Worm (Caenorhabditis elegans) whole organism, young adult: ENCODE results near the gene C45B11.8.

Experiments used
- B0019.2 ChIP-seq: fragments of 200-800 bp; sonication (Bioruptor generic); conservative IDR thresholded peaks from 2 replicates; pipeline ENCODE4 v1.3.6; 2022; ENCODE audit warnings: missing genetic modification reagents, missing genetic modification characterization, missing compliant biosample characterization
- B0336.3 ChIP-seq: fragments of 200-800 bp; sonication (Bioruptor generic); IDR thresholded peaks from 2 replicates; pipeline ENCODE4 v1.3.6; 2022; ENCODE audit warnings: missing genetic modification characterization, missing compliant biosample characterization
- K11D2.4 ChIP-seq: fragments of 200-800 bp; sonication (Bioruptor generic); IDR thresholded peaks from 2 replicates; pipeline ENCODE4 v1.3.6; 2022; ENCODE audit warnings: missing genetic modification reagents, missing genetic modification characterization, missing compliant biosample characterization
- Y56A3A.18 ChIP-seq: fragments of 200-800 bp; sonication (Bioruptor generic); IDR thresholded peaks from 2 replicates; pipeline ENCODE4 v1.3.6; 2022; ENCODE audit warnings: missing genetic modification reagents, missing genetic modification characterization, missing compliant biosample characterization
- ZK185.1 ChIP-seq: sonication (generic microtip); optimal IDR thresholded peaks from 2 replicates; lab custom pipeline; 2016; ENCODE audit warnings: mild to moderate bottlenecking, missing genetic modification characterization, missing compliant biosample characterization; ENCODE audit not compliant: poor library complexity, severe bottlenecking
- bed-1 ChIP-seq: fragments of 200-800 bp; sonication (Bioruptor generic); IDR thresholded peaks from 2 replicates; pipeline ENCODE4 v1.3.6; 2022; ENCODE audit warnings: missing genetic modification reagents, missing genetic modification characterization, missing compliant biosample characterization
- bed-2 ChIP-seq: fragments of 200-800 bp; sonication (Bioruptor generic); IDR thresholded peaks from 2 replicates; pipeline ENCODE4 v1.3.6; 2022; ENCODE audit warnings: missing genetic modification reagents, missing genetic modification characterization, missing compliant biosample characterization
- ccch-3 ChIP-seq: fragments of 200-800 bp; sonication (Bioruptor generic); optimal IDR thresholded peaks from 2 replicates; lab custom pipeline; 2018; ENCODE audit warnings: mild to moderate bottlenecking, missing genetic modification characterization, missing compliant biosample characterization
- ceh-100 ChIP-seq: fragments of 200-800 bp; sonication (Bioruptor generic); IDR thresholded peaks from 2 replicates; pipeline ENCODE4 v1.3.6; 2022; ENCODE audit warnings: missing genetic modification reagents, missing genetic modification characterization, missing compliant biosample characterization
- ceh-79 ChIP-seq: sonication (generic microtip); optimal IDR thresholded peaks from 2 replicates; lab custom pipeline; 2017; ENCODE audit warnings: mild to moderate bottlenecking, missing genetic modification characterization, missing compliant biosample characterization
- ekl-4 ChIP-seq: fragments of 200-800 bp; sonication (Bioruptor generic); IDR thresholded peaks from 2 replicates; pipeline ENCODE4 v1.3.6; 2022; ENCODE audit warnings: missing genetic modification reagents, missing genetic modification characterization, missing compliant biosample characterization
- fkh-3 ChIP-seq: sonication (generic microtip); optimal IDR thresholded peaks from 2 replicates; lab custom pipeline; 2016; ENCODE audit warnings: mild to moderate bottlenecking, missing genetic modification characterization, missing compliant biosample characterization
- hrde-1 ChIP-seq: sonication (generic microtip); optimal IDR thresholded peaks from 2 replicates; lab custom pipeline; 2016; ENCODE audit warnings: missing genetic modification characterization, mild to moderate bottlenecking, missing compliant biosample characterization, moderate library complexity, missing genotype, missing genetic modification reagents, borderline replicate concordance
- let-607 ChIP-seq, 2 experiments: fragments of 200-800 bp in 1 of 2; sonication (Bioruptor generic) in 1 of 2; sonication (generic microtip) in 1 of 2; optimal IDR thresholded peaks; 2 replicates each; lab custom pipeline; 2016 to 2018; ENCODE audit warnings: mild to moderate bottlenecking in 2 of 2, missing compliant biosample characterization in 2 of 2, missing genetic modification characterization in 2 of 2, moderate library complexity in 2 of 2, missing genotype in 1 of 2
- lin-26 ChIP-seq: fragments of 200-800 bp; sonication (Bioruptor generic); IDR thresholded peaks from 2 replicates; pipeline ENCODE4 v1.3.6; 2022; ENCODE audit warnings: missing genetic modification reagents, missing genetic modification characterization, missing compliant biosample characterization
- lir-1 ChIP-seq: fragments of 200-800 bp; sonication (Bioruptor generic); conservative IDR thresholded peaks from 2 replicates; pipeline ENCODE4 v1.3.6; 2022; ENCODE audit warnings: missing genetic modification reagents, missing genetic modification characterization, missing compliant biosample characterization
- lsy-27 ChIP-seq: sonication (generic microtip); optimal IDR thresholded peaks from 2 replicates; lab custom pipeline; 2017; ENCODE audit warnings: missing genetic modification characterization, mild to moderate bottlenecking, missing compliant biosample characterization, antibody characterized with exemption, missing genotype, borderline replicate concordance; ENCODE audit not compliant: insufficient read depth
- madf-6 ChIP-seq: fragments of 200-800 bp; sonication (Bioruptor generic); IDR thresholded peaks from 2 replicates; pipeline ENCODE4 v1.3.6; 2022; ENCODE audit warnings: missing genetic modification reagents, missing genetic modification characterization, missing compliant biosample characterization
- mel-28 ChIP-seq: sonication (generic microtip); optimal IDR thresholded peaks from 2 replicates; lab custom pipeline; 2016; ENCODE audit warnings: borderline replicate concordance, mild to moderate bottlenecking, missing genetic modification characterization, missing compliant biosample characterization
- mxl-1 ChIP-seq: sonication (generic microtip); optimal IDR thresholded peaks from 2 replicates; lab custom pipeline; 2016; ENCODE audit warnings: missing genetic modification characterization, missing compliant biosample characterization
- nfya-1 ChIP-seq: sonication (generic microtip); optimal IDR thresholded peaks from 2 replicates; lab custom pipeline; 2017; ENCODE audit warnings: antibody characterized with exemption, missing compliant biosample characterization, missing genetic modification characterization, borderline replicate concordance; ENCODE audit not compliant: insufficient read depth
- nhr-80 ChIP-seq: sonication (generic microtip); optimal IDR thresholded peaks from 2 replicates; lab custom pipeline; 2016; ENCODE audit warnings: missing genetic modification characterization, missing compliant biosample characterization
- nhr-90 ChIP-seq: sonication (generic microtip); optimal IDR thresholded peaks from 2 replicates; lab custom pipeline; 2016; ENCODE audit warnings: missing genotype, mild to moderate bottlenecking, missing genetic modification characterization, missing compliant biosample characterization
- rcor-1 ChIP-seq: fragments of 200-800 bp; sonication (Bioruptor generic); IDR thresholded peaks from 2 replicates; pipeline ENCODE4 v1.3.6; 2022; ENCODE audit warnings: missing genetic modification reagents, missing genetic modification characterization, missing compliant biosample characterization
- snpc-3.4 ChIP-seq: sonication (generic microtip); optimal IDR thresholded peaks from 2 replicates; lab custom pipeline; 2017; ENCODE audit warnings: missing genetic modification characterization, mild to moderate bottlenecking, missing compliant biosample characterization, antibody characterized with exemption, moderate library complexity, missing genotype, missing genetic modification reagents
- snpc-4 ChIP-seq, 5 experiments: fragments of 150-350 bp in 1 of 5; sonication (generic microtip) in 4 of 5; optimal IDR thresholded peaks; 2 replicates each; lab custom pipeline; 2014 to 2018; ENCODE audit warnings: missing genetic modification characterization in 5 of 5, missing biosample characterization in 3 of 5, antibody characterized with exemption in 2 of 5, mild to moderate bottlenecking in 2 of 5, missing compliant biosample characterization in 2 of 5, missing genotype in 2 of 5, moderate library complexity in 2 of 5, missing genetic modification reagents in 1 of 5
- sptf-2 ChIP-seq: fragments of 200-800 bp; sonication (Bioruptor generic); optimal IDR thresholded peaks from 2 replicates; lab custom pipeline; 2018; ENCODE audit warnings: mild to moderate bottlenecking, missing genetic modification characterization, missing compliant biosample characterization
- tbx-9 ChIP-seq: sonication (generic microtip); optimal IDR thresholded peaks from 2 replicates; lab custom pipeline; 2016; ENCODE audit warnings: borderline replicate concordance, missing genetic modification characterization, inconsistent platforms, missing compliant biosample characterization
- unc-62 ChIP-seq: fragments of 150-350 bp; optimal IDR thresholded peaks from 2 replicates; lab custom pipeline; 2014; ENCODE audit warnings: missing biosample characterization, missing genetic modification reagents, missing genetic modification characterization
- xnd-1 ChIP-seq: sonication (generic microtip); optimal IDR thresholded peaks from 2 replicates; lab custom pipeline; 2016; ENCODE audit warnings: missing genotype, missing genetic modification reagents, missing genetic modification characterization, missing compliant biosample characterization
- zfh-2 ChIP-seq: fragments of 200-800 bp; sonication (Bioruptor generic); conservative IDR thresholded peaks from 2 replicates; pipeline ENCODE4 v1.3.6; 2022; ENCODE audit warnings: missing genetic modification reagents, missing genetic modification characterization, missing compliant biosample characterization
- ztf-28 ChIP-seq: fragments of 200-800 bp; sonication (Bioruptor generic); IDR thresholded peaks from 2 replicates; pipeline ENCODE4 v1.3.6; 2022; ENCODE audit warnings: missing genetic modification reagents, missing genetic modification characterization, missing compliant biosample characterization

C45B11.8 gene

ce11 chrV:11046730-11047129, 6.2 kb downstream of the C45B11.8 start, which contains the start of gene dhs-18:
Gene dhs-18 (minus strand): TSS chrV:11046833.
- no peak for TF ChIP-seq mxl-1 (tag; lab: Kevin White, UChicago)
- peak; percentile 14 for TF ChIP-seq nhr-80 (tag; lab: Kevin White, UChicago)
- TF ChIP-seq, all 124 proteins: peak for 1

- TF ChIP-seq ccch-3 (GFP tag; lab: Kevin White, UChicago): no peak
Observed at ce11 chrV:11048678-11049077, 8.1 kb downstream of the C45B11.8 start, which contains the start of gene srh-74. Gene srh-74 (minus strand): TSS chrV:11048778.

ce11 chrV:11051921-11052320, 11.3 kb downstream of the C45B11.8 start, which contains the start of gene T04C12.33:
Gene T04C12.33 (plus strand): TSS chrV:11052221.
- TF ChIP-seq nfya-1 (no peak), lir-1 (GFP tag; lab: Robert Waterston, UW) (no peak), snpc-3.4 (tag; lab: Kevin White, UChicago) (no peak), unc-62 (no peak), fkh-3 (tag; lab: Kevin White, UChicago) (no peak), snpc-4 (GFP tag; optimal IDR thresholded peaks at IDR 0.05; lab: Kevin White, UChicago) (no peak), snpc-4 (tag; optimal IDR thresholded peaks at IDR 0.05; lab: Kevin White, UChicago) (no peak), nhr-90 (tag; lab: Kevin White, UChicago) (no peak), lsy-27 (tag; lab: Kevin White, UChicago) (no peak), B0336.3 (GFP tag; lab: Robert Waterston, UW) (no peak), ztf-28 (GFP tag; lab: Robert Waterston, UW) (no peak), sptf-2 (GFP tag; lab: Kevin White, UChicago) (no peak), ZK185.1 (tag; lab: Kevin White, UChicago) (no peak), ekl-4 (no peak), let-607 (tag; optimal IDR thresholded peaks at IDR 0.05; lab: Kevin White, UChicago) (no peak), B0019.2 (GFP tag; lab: Robert Waterston, UW) (no peak), K11D2.4 (GFP tag; lab: Robert Waterston, UW) (no peak), bed-1 (GFP tag; lab: Robert Waterston, UW) (no peak), zfh-2 (GFP tag; lab: Robert Waterston, UW) (no peak), ceh-100 (GFP tag; lab: Robert Waterston, UW) (no peak), lin-26 (GFP tag; lab: Robert Waterston, UW) (no peak)

- TF ChIP-seq xnd-1 (tag; lab: Kevin White, UChicago) (no peak), hrde-1 (tag; lab: Kevin White, UChicago) (no peak), bed-2 (GFP tag; lab: Robert Waterston, UW) (no peak), bed-1 (GFP tag; lab: Robert Waterston, UW) (no peak), rcor-1 (GFP tag; lab: Robert Waterston, UW) (no peak), madf-6 (GFP tag; lab: Robert Waterston, UW) (no peak), ztf-28 (GFP tag; lab: Robert Waterston, UW) (no peak), ceh-79 (tag; lab: Kevin White, UChicago) (no peak), tbx-9 (tag; lab: Kevin White, UChicago) (no peak), mel-28 (tag; lab: Kevin White, UChicago) (no peak), Y56A3A.18 (GFP tag; lab: Robert Waterston, UW) (no peak)
Observed at ce11 chrV:11053827-11054226, 13.3 kb downstream of the C45B11.8 start, which contains the start of gene T04C12.7. Gene T04C12.7 (plus strand): TSS chrV:11054127.
